Worm (Caenorhabditis elegans) whole organism, L1 larva: Measurements from ENCODE around the gene H05C05.2.

Experiments used
- C16A3.4 ChIP-seq: fragments of 150-350 bp; optimal IDR thresholded peaks from 2 replicates; lab custom pipeline; 2014; ENCODE audit warnings: missing biosample characterization, missing genetic modification characterization
- C34B4.2 ChIP-seq: sonication (generic microtip); optimal IDR thresholded peaks from 2 replicates; lab custom pipeline; 2017; ENCODE audit warnings: mild to moderate bottlenecking, missing genetic modification characterization, missing compliant biosample characterization
- Y116A8C.19 ChIP-seq: sonication (generic microtip); optimal IDR thresholded peaks from 2 replicates; lab custom pipeline; 2016; ENCODE audit warnings: missing compliant biosample characterization, missing genetic modification characterization, borderline replicate concordance
- aha-1 ChIP-seq: fragments of 150-350 bp; optimal IDR thresholded peaks from 2 replicates; lab custom pipeline; 2014; ENCODE audit warnings: missing biosample characterization, missing genetic modification characterization
- ama-1 ChIP-seq: fragments of 150-350 bp; optimal IDR thresholded peaks from 2 replicates; lab custom pipeline; 2014
- ceh-82 ChIP-seq, 3 experiments: fragments of 150-350 bp in 1 of 3; sonication (generic microtip) in 2 of 3; optimal IDR thresholded peaks; 2 replicates each; lab custom pipeline; 2014 to 2017; ENCODE audit warnings: missing biosample characterization in 3 of 3, missing genetic modification characterization in 3 of 3
- ceh-88 ChIP-seq: fragments of 200-800 bp; sonication (Bioruptor generic); IDR thresholded peaks from 2 replicates; pipeline ENCODE4 v1.3.6; 2022; ENCODE audit warnings: missing genetic modification characterization, missing compliant biosample characterization
- dsc-1 ChIP-seq: sonication (generic microtip); optimal IDR thresholded peaks from 2 replicates; lab custom pipeline; 2016; ENCODE audit warnings: mild to moderate bottlenecking, missing genetic modification characterization, missing compliant biosample characterization
- efl-1 ChIP-seq, 4 experiments: fragments of 150-350 bp; optimal IDR thresholded peaks in 3 of 4; peaks in 1 of 4; 1 replicate in 1 of 4; 2 replicates in 3 of 4; lab custom pipeline; 2014; ENCODE audit warnings: missing biosample characterization in 2 of 4, missing genetic modification characterization in 2 of 4, missing genetic modification reagents in 2 of 4
- egl-13 ChIP-seq: sonication (generic microtip); optimal IDR thresholded peaks from 2 replicates; lab custom pipeline; 2016; ENCODE audit warnings: missing genotype, missing genetic modification reagents, missing genetic modification characterization, missing compliant biosample characterization
- elt-2 ChIP-seq: sonication (generic microtip); optimal IDR thresholded peaks from 2 replicates; lab custom pipeline; 2016; ENCODE audit warnings: missing genetic modification characterization, mild to moderate bottlenecking, inconsistent platforms, missing compliant biosample characterization, missing genetic modification reagents
- fkh-4 ChIP-seq: sonication (generic microtip); optimal IDR thresholded peaks from 2 replicates; lab custom pipeline; 2016; ENCODE audit warnings: missing compliant biosample characterization, missing genetic modification characterization, borderline replicate concordance
- fkh-8 ChIP-seq: sonication (generic microtip); optimal IDR thresholded peaks from 2 replicates; lab custom pipeline; 2016; ENCODE audit warnings: mild to moderate bottlenecking, missing genetic modification characterization, missing compliant biosample characterization
- fos-1 ChIP-seq: fragments of 150-350 bp; optimal IDR thresholded peaks from 2 replicates; lab custom pipeline; 2014; ENCODE audit warnings: missing biosample characterization, missing genetic modification characterization
- grh-1 ChIP-seq: fragments of 200-800 bp; sonication (Bioruptor generic); IDR thresholded peaks from 2 replicates; pipeline ENCODE4 v1.3.6; 2022; ENCODE audit warnings: missing genetic modification reagents, missing genetic modification characterization, missing compliant biosample characterization
- isw-1 ChIP-seq: fragments of 200-800 bp; sonication (Bioruptor generic); IDR thresholded peaks from 2 replicates; pipeline ENCODE4 v1.3.6; 2022; ENCODE audit warnings: missing genetic modification characterization, missing compliant biosample characterization
- lin-13 ChIP-seq: fragments of 150-350 bp; optimal IDR thresholded peaks from 2 replicates; lab custom pipeline; 2014; ENCODE audit warnings: missing biosample characterization, missing genetic modification reagents, missing genetic modification characterization
- lin-14 ChIP-seq: fragments of 200-800 bp; sonication (Bioruptor generic); optimal IDR thresholded peaks from 2 replicates; lab custom pipeline; 2018; ENCODE audit warnings: mild to moderate bottlenecking, missing genetic modification characterization, moderate library complexity, missing compliant biosample characterization
- lin-35 ChIP-seq, 2 experiments: fragments of 150-350 bp; optimal IDR thresholded peaks; 2 replicates each; lab custom pipeline; 2014; ENCODE audit warnings: missing biosample characterization in 2 of 2, missing genetic modification characterization in 2 of 2, missing genetic modification reagents in 2 of 2
- nhr-11 ChIP-seq: fragments of 150-350 bp; optimal IDR thresholded peaks from 2 replicates; lab custom pipeline; 2014; ENCODE audit warnings: missing biosample characterization, missing genetic modification characterization
- nhr-20 ChIP-seq: sonication (generic microtip); optimal IDR thresholded peaks from 2 replicates; lab custom pipeline; 2016; ENCODE audit warnings: mild to moderate bottlenecking, missing genetic modification characterization, missing compliant biosample characterization
- nhr-237 ChIP-seq: fragments of 150-350 bp; optimal IDR thresholded peaks from 2 replicates; lab custom pipeline; 2014; ENCODE audit warnings: missing biosample characterization, missing genetic modification characterization
- nhr-28 ChIP-seq: fragments of 150-350 bp; optimal IDR thresholded peaks from 2 replicates; lab custom pipeline; 2014; ENCODE audit warnings: missing biosample characterization, missing genetic modification characterization
- nhr-47 ChIP-seq: sonication (generic microtip); optimal IDR thresholded peaks from 2 replicates; lab custom pipeline; 2016; ENCODE audit warnings: mild to moderate bottlenecking, missing genetic modification characterization, moderate library complexity, missing compliant biosample characterization
- nhr-77 ChIP-seq: fragments of 150-350 bp; optimal IDR thresholded peaks from 2 replicates; lab custom pipeline; 2014; ENCODE audit warnings: missing biosample characterization, missing genetic modification characterization
- nhr-84 ChIP-seq: sonication (generic microtip); optimal IDR thresholded peaks from 2 replicates; lab custom pipeline; 2017; ENCODE audit warnings: missing biosample characterization, missing genetic modification characterization
- nhr-85 ChIP-seq: sonication (generic microtip); peaks from one replicate; lab custom pipeline; 2016; ENCODE audit warnings: missing genetic modification characterization, inconsistent platforms, missing compliant biosample characterization
- pag-3 ChIP-seq: sonication (generic microtip); optimal IDR thresholded peaks from 2 replicates; lab custom pipeline; 2017; ENCODE audit warnings: missing genetic modification characterization, mild to moderate bottlenecking, missing compliant biosample characterization, antibody characterized with exemption, borderline replicate concordance; ENCODE audit not compliant: insufficient read depth
- rnt-1 ChIP-seq: sonication (generic microtip); optimal IDR thresholded peaks from 2 replicates; lab custom pipeline; 2016; ENCODE audit warnings: mild to moderate bottlenecking, missing genetic modification characterization, moderate library complexity, missing compliant biosample characterization
- snpc-4 ChIP-seq: fragments of 150-350 bp; optimal IDR thresholded peaks from 2 replicates; lab custom pipeline; 2014; ENCODE audit warnings: missing biosample characterization, missing genetic modification characterization
- snu-23 ChIP-seq: sonication (generic microtip); optimal IDR thresholded peaks from 2 replicates; lab custom pipeline; 2016; ENCODE audit warnings: missing genetic modification characterization, missing compliant biosample characterization
- swsn-7 ChIP-seq: sonication (generic microtip); optimal IDR thresholded peaks from 2 replicates; lab custom pipeline; 2016; ENCODE audit warnings: missing genetic modification characterization, missing compliant biosample characterization
- tlp-1 ChIP-seq: fragments of 150-350 bp; optimal IDR thresholded peaks from 2 replicates; lab custom pipeline; 2014; ENCODE audit warnings: missing biosample characterization, missing genetic modification characterization
- unc-98 ChIP-seq: fragments of 200-800 bp; sonication (Bioruptor generic); IDR thresholded peaks from 2 replicates; pipeline ENCODE4 v1.3.6; 2022; ENCODE audit warnings: missing genetic modification characterization, missing compliant biosample characterization
- xbp-1 ChIP-seq: sonication (generic microtip); optimal IDR thresholded peaks from 2 replicates; lab custom pipeline; 2016; ENCODE audit warnings: missing genetic modification characterization, missing compliant biosample characterization
- zag-1 ChIP-seq: fragments of 150-350 bp; optimal IDR thresholded peaks from 2 replicates; lab custom pipeline; 2014; ENCODE audit warnings: missing biosample characterization, missing genetic modification characterization
- ztf-4 ChIP-seq: fragments of 150-350 bp; optimal IDR thresholded peaks from 2 replicates; lab custom pipeline; 2014; ENCODE audit warnings: missing biosample characterization, missing genetic modification characterization

The H05C05.2 gene

DNA sequence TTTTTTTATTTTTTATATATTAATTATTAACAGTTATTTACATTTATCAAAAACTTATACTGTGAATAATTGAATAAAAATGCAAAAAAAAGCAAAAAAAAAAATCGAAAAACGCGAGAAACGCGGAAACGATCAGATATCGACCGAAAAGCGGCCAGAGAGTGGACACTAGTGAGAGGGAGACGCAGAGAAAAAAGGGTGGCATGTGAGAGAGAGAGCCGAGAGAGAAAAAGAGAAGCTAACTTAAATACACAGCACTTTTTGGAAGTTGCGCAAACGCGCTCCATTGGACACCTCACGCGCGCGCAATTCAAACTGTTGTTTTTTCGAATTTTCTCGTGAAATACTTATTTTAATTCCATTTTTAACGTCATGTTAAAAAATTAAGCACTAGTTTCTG lies 1.0 kb upstream of the H05C05.2 start (continued):
- TF ChIP-seq fos-1 (tag; lab: Kevin White, UChicago) (peak; percentile 65), elt-2 (tag; lab: Kevin White, UChicago) (no peak), nhr-77 (tag; lab: Kevin White, UChicago) (peak; percentile 57), nhr-47 (peak; percentile 92), nhr-11 (tag; lab: Kevin White, UChicago) (peak; percentile 48), lin-35 (GFP tag; optimal IDR thresholded peaks at IDR 0.05; lab: Kevin White, UChicago) (peak; percentile 92 to 95), zag-1 (tag; lab: Kevin White, UChicago) (no peak), nhr-85 (tag; lab: Kevin White, UChicago) (peak; percentile 92), nhr-84 (tag; lab: Kevin White, UChicago) (no peak), dsc-1 (tag; lab: Kevin White, UChicago) (peak; percentile 81), lin-13 (GFP tag; lab: Kevin White, UChicago) (peak; percentile 81), lin-14 (peak; percentile 93), swsn-7 (peak; percentile 88), Y116A8C.19 (tag; lab: Kevin White, UChicago) (no peak), C34B4.2 (tag; lab: Kevin White, UChicago) (no peak), snu-23 (GFP tag; lab: Kevin White, UChicago) (peak; percentile 94), ztf-4 (peak; percentile 20), nhr-28 (tag; lab: Kevin White, UChicago) (no peak), efl-1 (optimal IDR thresholded peaks at IDR 0.05; lab: Kevin White, UChicago) (peak; percentile 83 to 95), efl-1 (GFP tag; optimal IDR thresholded peaks at IDR 0.05 in 1 of 2; lab: Kevin White, UChicago) (peak; percentile 93 to 99), rnt-1 (tag; lab: Kevin White, UChicago) (peak; percentile 90), snpc-4 (tag; lab: Kevin White, UChicago) (peak; percentile 52), grh-1 (peak; percentile 73), tlp-1 (tag; lab: Kevin White, UChicago) (no peak), ceh-82 (tag; optimal IDR thresholded peaks at IDR 0.05; lab: Kevin White, UChicago) (peak; percentile 52 to 83 (median 74)), ama-1 (lab: Kevin White, UChicago) (no peak), unc-98 (peak; percentile 77), nhr-20 (tag; lab: Kevin White, UChicago) (peak; percentile 89), fkh-4 (peak; percentile 2), C16A3.4 (peak; percentile 81), aha-1 (tag; lab: Kevin White, UChicago) (no peak), isw-1 (peak; percentile 93), pag-3 (tag; lab: Kevin White, UChicago) (no peak)

DNA sequence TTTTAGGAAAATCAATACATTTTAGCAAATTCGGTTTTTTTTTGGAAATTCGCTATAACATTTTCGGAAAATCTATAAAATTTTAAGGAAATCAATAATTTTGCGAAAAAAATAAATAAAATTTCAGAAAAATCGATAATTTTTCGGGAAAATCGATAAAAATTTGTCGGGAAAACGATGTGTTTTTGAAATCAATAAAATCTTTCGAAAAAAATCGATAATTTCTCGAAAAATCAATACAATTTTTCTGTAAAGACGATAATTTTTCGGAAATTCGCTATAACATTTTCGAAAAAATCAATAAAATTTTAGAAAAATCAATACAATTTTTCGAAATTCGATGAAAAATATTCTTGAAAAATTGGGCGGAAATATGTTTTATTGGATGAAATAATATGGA lies 3.6 kb downstream of the H05C05.2 start:
- TF ChIP-seq nhr-237 (tag; lab: Kevin White, UChicago) (no peak), ceh-88 (GFP tag; lab: Robert Waterston, UW) (no peak), egl-13 (tag; lab: Kevin White, UChicago) (no peak)

DNA sequence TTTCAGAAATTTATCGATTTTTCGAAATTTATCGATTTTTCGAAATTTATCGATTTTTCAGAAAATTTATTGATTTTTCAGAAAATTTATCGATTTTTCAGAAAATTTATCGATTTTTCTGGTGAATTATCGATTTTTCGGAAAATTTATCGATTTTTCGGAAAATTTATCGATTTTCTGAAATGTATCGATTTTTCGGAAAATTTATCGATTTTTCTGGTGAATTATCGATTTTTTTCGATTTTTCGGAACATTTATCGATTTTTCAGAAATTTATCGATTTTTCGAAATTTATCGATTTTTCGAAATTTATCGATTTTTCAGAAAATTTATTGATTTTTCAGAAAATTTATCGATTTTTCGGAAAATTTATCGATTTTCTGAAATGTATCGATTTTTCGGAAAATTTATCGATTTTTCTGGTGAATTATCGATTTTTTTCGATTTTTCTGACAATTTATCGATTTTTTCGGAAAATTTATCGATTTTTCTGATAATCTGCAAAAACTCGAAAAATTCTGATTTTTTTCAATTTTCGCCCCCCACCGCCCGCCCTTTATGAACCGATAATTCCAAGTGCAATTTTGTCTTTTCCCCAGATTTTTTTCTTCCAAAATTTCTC lies 4.6 kb downstream of the H05C05.2 start:
- TF ChIP-seq nhr-85 (tag; lab: Kevin White, UChicago): peak; percentile 56
- TF ChIP-seq, all 84 proteins: peak for 1; not testable (repeated sequence) for 83

DNA sequence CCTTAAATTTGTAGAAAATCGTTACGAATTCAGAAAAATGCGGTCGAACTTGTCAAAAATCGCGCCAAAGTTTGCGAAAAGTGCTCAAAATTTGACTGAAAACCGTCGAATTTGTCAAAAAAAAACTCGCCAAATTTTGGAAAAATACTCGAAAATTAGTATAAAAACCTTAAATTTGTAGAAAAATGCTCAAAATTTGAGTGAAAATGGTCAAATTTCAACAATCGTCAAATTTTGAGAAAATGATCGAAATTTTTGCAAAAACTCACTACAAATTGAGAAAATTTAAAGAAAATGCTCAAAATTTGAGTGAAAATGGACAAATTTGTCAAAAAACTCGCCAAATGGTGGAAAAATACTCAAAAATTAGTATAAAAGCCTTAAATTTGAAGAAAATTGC lies 13.0 kb downstream of the H05C05.2 start:
- TF ChIP-seq fkh-8 (tag; lab: Kevin White, UChicago) (no peak), xbp-1 (no peak), efl-1 (optimal IDR thresholded peaks at IDR 0.05; lab: Kevin White, UChicago) (no peak), efl-1 (GFP tag; optimal IDR thresholded peaks at IDR 0.05 in 1 of 2; lab: Kevin White, UChicago) (peak in 1 of 2 experiments; percentile 5), unc-98 (no peak)
- TF ChIP-seq, all 84 proteins: peak for 1
